Worm (Caenorhabditis elegans): Measurements from ENCODE around the gene srh-193.
"Not testable (repeated sequence)": the region's sequence is repeated elsewhere in the genome, so short reads cannot be mapped to it uniquely, and the experiment has no call there.

ce11 chrV:4336462-4336861 is 46.5 kb upstream of the srh-193 start, which contains the start of gene irld-1:
- not testable (repeated sequence) for TF ChIP-seq nhr-237 (tag; optimal IDR thresholded peaks at IDR 0.05); swsn-7 (tag; optimal IDR thresholded peaks at IDR 0.05); ceh-82 (tag; optimal IDR thresholded peaks at IDR 0.05); ceh-8 (GFP tag; optimal IDR thresholded peaks at IDR 0.05); nhr-90 (tag; optimal IDR thresholded peaks at IDR 0.05; ENCODE audit: poor library complexity); ces-1 (GFP tag; optimal IDR thresholded peaks at IDR 0.05); fkh-10 (GFP tag; optimal IDR thresholded peaks at IDR 0.05); egl-27 (tag; optimal IDR thresholded peaks at IDR 0.05); snpc-4 (tag; optimal IDR thresholded peaks at IDR 0.05); mep-1 (tag; optimal IDR thresholded peaks at IDR 0.05)

Data from whole organism, L1 larva.